Worm (Caenorhabditis elegans) whole organism, L2 larva: ENCODE measurements around the gene sra-3.

Experiments
- elt-1 ChIP-seq: fragments of 150-350 bp; optimal IDR thresholded peaks from 2 replicates; lab custom pipeline; 2014; ENCODE audit warnings: missing biosample characterization, missing genetic modification characterization
- nhr-23 ChIP-seq: fragments of 150-350 bp; optimal IDR thresholded peaks from 2 replicates; lab custom pipeline; 2014; ENCODE audit warnings: missing biosample characterization, missing genetic modification reagents, missing genetic modification characterization

The sra-3 gene

DNA sequence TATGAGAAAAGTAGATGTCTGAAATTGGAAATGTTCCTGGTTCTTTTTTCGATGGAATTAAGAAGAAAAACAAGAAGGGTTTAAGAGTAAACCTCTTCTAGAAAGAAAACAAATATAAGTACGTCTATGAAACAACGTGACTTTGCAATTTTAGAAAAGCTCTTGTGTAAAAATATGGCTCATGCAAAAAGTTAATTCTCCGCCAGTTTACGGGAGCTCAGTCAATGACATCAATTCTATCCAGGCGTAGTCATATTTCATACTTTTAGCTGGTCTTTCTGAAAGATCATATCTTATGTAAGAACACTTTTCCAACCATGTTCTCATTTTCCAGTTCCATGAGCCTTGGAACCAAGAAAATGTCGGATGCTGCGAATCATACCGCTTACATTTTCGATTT lies 50.7 kb downstream of the sra-3 start:
- TF ChIP-seq nhr-23 (no peak), elt-1 (tag; lab: Kevin White, UChicago) (no peak)
